Worm (Caenorhabditis elegans): Measurements from ENCODE around the gene Y17G7B.21.

Y17G7B.21 gene

ce11 chrII:11936393-11936792, 41.1 kb downstream of the Y17G7B.21 start:
- TF ChIP-seq ceh-91 (GFP tag; IDR thresholded peaks at IDR 0.05), result no peak
- TF ChIP-seq tbx-9 (tag; optimal IDR thresholded peaks at IDR 0.05; ENCODE audit: borderline replicate concordance), result no peak
- TF ChIP-seq zfh-2 (GFP tag; conservative IDR thresholded peaks at IDR 0.05), result no peak
- TF ChIP-seq efl-1 (GFP tag; optimal IDR thresholded peaks at IDR 0.05), result no peak
- TF ChIP-seq nhr-80 (tag; optimal IDR thresholded peaks at IDR 0.05), result peak; percentile 54
- TF ChIP-seq ceh-100 (GFP tag; IDR thresholded peaks at IDR 0.05), result no peak
- no peak for TF ChIP-seq F39B2.1 (GFP tag; IDR thresholded peaks at IDR 0.05)
- no peak for TF ChIP-seq T26A5.8 (tag; optimal IDR thresholded peaks at IDR 0.05)

ce11 chrII:11935266-11935665, 42.2 kb downstream of the Y17G7B.21 start, which contains the start of gene lin-29:
TSS of gene lin-29 (minus strand) at chrII:11935343.
- TF ChIP-seq lin-35 (GFP tag; optimal IDR thresholded peaks at IDR 0.05) (no peak), ceh-58 (GFP tag; IDR thresholded peaks at IDR 0.05) (no peak), B0019.2 (GFP tag; conservative IDR thresholded peaks at IDR 0.05) (no peak), akir-1 (GFP tag; optimal IDR thresholded peaks at IDR 0.05) (no peak), Y53F4B.3 (GFP tag; IDR thresholded peaks at IDR 0.05) (no peak), lin-40 (tag; optimal IDR thresholded peaks at IDR 0.05) (no peak), dox-1 (GFP tag; IDR thresholded peaks at IDR 0.05) (no peak)

DNA sequence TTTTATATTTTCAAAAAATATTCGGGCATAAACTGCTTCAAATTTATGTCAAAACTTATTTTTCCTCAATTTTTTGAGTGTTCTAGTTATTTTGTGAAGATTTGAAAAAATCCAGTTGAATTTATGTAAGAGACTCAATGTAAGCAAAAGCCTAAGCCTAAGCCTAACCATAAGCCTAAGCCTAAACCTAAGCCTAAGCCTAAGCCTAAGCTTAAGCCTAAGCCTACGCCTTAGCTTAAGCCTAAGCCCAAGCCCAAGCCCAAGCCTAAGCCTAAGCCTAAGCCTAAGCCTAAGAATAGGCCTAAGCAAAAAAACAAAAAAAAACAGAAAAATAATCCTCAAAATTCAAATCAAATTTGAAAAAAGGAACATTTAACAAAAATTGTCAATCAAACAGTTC, 47.3 kb downstream of the Y17G7B.21 start:
- TF ChIP-seq Y56A3A.18 (GFP tag; IDR thresholded peaks at IDR 0.05), result no peak
- TF ChIP-seq akir-1 (GFP tag; optimal IDR thresholded peaks at IDR 0.05), result no peak
- no peak for TF ChIP-seq Y53F4B.3 (GFP tag; IDR thresholded peaks at IDR 0.05)
- TF ChIP-seq F49E8.2 (tag; optimal IDR thresholded peaks at IDR 0.05; ENCODE audit: insufficient read depth), result no peak
- TF ChIP-seq egrh-3 (GFP tag; IDR thresholded peaks at IDR 0.05), result no peak
- no peak for TF ChIP-seq mes-4 (tag; optimal IDR thresholded peaks at IDR 0.05)

DNA sequence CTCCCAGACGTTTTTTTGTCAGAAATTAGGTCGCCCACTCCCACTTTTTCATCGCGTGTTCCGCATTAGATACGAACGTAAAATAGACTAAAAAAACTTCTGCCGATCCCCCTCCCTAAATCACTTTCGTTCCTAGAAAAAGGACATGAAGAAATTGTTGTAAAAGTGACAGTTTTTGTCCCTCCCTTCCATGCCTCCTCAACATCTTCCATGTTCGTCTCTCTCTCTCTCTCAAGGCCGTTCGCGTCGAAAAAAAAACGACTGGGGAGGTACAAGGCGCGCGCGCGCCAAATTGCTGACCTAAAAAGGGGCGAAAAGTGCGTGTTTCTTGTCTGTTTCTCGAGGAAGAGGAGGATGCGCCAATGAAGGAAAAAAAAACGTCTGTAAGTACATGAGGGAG, 48.7 kb downstream of the Y17G7B.21 start:
- TF ChIP-seq lin-26 (GFP tag; IDR thresholded peaks at IDR 0.05) (no peak), lsl-1 (GFP tag; optimal IDR thresholded peaks at IDR 0.05) (no peak), tbx-9 (tag; optimal IDR thresholded peaks at IDR 0.05; ENCODE audit: borderline replicate concordance) (no peak), lsy-27 (tag; optimal IDR thresholded peaks at IDR 0.05; ENCODE audit: borderline replicate concordance, insufficient read depth) (no peak), Y95B8A.8 (GFP tag; IDR thresholded peaks at IDR 0.05) (no peak), lin-54 (GFP tag; optimal IDR thresholded peaks at IDR 0.05) (no peak), ztf-28 (GFP tag; IDR thresholded peaks at IDR 0.05) (no peak), F37B4.10 (GFP tag; IDR thresholded peaks at IDR 0.05) (no peak), ceh-27 (GFP tag; optimal IDR thresholded peaks at IDR 0.05) (peak; percentile 13), gei-17 (GFP tag; optimal IDR thresholded peaks at IDR 0.05) (no peak), unc-130 (GFP tag; optimal IDR thresholded peaks at IDR 0.05) (no peak), efl-1 (GFP tag; optimal IDR thresholded peaks at IDR 0.05) (peak; percentile 38), madf-8 (GFP tag; conservative IDR thresholded peaks at IDR 0.05) (no peak), F55B11.4 (tag; optimal IDR thresholded peaks at IDR 0.05; ENCODE audit: borderline replicate concordance, insufficient read depth) (no peak), hmg-20 (GFP tag; IDR thresholded peaks at IDR 0.05) (no peak), zim-3 (tag; optimal IDR thresholded peaks at IDR 0.05) (no peak), B0261.1 (tag; optimal IDR thresholded peaks at IDR 0.05) (no peak), ceh-91 (GFP tag; IDR thresholded peaks at IDR 0.05) (no peak), T26A5.8 (tag; optimal IDR thresholded peaks at IDR 0.05) (no peak), F57C9.4 (tag; optimal IDR thresholded peaks at IDR 0.05) (no peak), zfh-2 (GFP tag; conservative IDR thresholded peaks at IDR 0.05) (peak; percentile 42; the same call in 1 of the 2 replicates), ZK185.1 (tag; optimal IDR thresholded peaks at IDR 0.05; ENCODE audit: poor library complexity, severe bottlenecking) (no peak), K12H6.12 (tag; optimal IDR thresholded peaks at IDR 0.05) (no peak), egrh-3 (GFP tag; IDR thresholded peaks at IDR 0.05) (0 out of 2 replicates have a peak, but pooled peaks have one; percentile 29), rec-8 (tag; optimal IDR thresholded peaks at IDR 0.05) (no peak)

All from whole organism, young adult.